Fruit fly (Drosophila melanogaster): ENCODE results near the gene CG14696.

DNA sequence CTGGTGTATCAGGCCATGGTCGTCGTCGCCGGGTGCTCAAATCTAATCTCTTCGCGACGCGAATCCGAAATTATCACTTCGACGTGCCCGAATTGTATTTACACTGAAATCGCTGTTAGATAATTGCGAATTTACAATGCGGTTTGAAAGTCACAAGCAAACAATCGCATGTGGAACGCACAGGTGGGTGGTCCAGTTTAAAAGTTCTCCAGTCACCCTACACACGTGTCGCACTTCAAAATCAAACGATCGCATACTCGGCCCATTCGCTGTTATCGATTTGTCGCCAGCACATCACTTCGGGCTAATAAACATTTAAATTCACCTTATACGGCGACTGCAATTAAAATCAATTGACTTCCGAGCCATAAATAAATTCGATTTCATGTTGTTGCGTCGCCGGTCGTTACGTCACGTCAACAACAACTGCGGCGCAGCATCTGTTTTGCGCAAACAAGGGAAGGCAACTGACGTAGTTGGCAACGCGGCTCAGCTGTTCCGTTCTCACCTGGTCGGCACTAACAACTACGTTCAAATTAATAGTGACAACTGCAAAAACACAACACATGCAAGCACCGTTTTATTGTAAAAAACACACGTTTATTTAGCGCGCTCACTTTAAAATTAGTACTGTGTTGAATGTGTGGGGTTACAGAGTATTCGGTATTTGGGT, 21.9 kb downstream of the CG14696 start, which contains the start of gene CG6574:
- TF ChIP-seq Smox (GFP tag; optimal IDR thresholded peaks at IDR 0.05) (no peak), CG4318 (GFP tag; optimal IDR thresholded peaks at IDR 0.05) (no peak), Gug (GFP tag; IDR thresholded peaks at IDR 0.05) (no peak)
